Worm (Caenorhabditis elegans): Measurements from ENCODE around the gene F16H6.7.

- no peak for TF ChIP-seq nhr-21 (tag; optimal IDR thresholded peaks at IDR 0.05)
- no peak for TF ChIP-seq zag-1 (tag; optimal IDR thresholded peaks at IDR 0.05)
- no peak for TF ChIP-seq ztf-11 (tag; optimal IDR thresholded peaks at IDR 0.05)
- no peak for TF ChIP-seq nhr-11 (tag; optimal IDR thresholded peaks at IDR 0.05)
- TF ChIP-seq nhr-25 (tag; optimal IDR thresholded peaks at IDR 0.05) = no peak
- no peak for TF ChIP-seq skn-1 (tag; optimal IDR thresholded peaks at IDR 0.05)
- no peak for TF ChIP-seq nhr-129 (tag; optimal IDR thresholded peaks at IDR 0.05)
- TF ChIP-seq egl-27 (tag; optimal IDR thresholded peaks at IDR 0.05) = no peak
- no peak for TF ChIP-seq peb-1 (tag; optimal IDR thresholded peaks at IDR 0.05)
- no peak for TF ChIP-seq lin-39 (tag; optimal IDR thresholded peaks at IDR 0.05)
- no peak for TF ChIP-seq ama-1 (optimal IDR thresholded peaks at IDR 0.05)
- TF ChIP-seq elt-3 (tag; optimal IDR thresholded peaks at IDR 0.05) = no peak
- TF ChIP-seq elt-1 (tag; optimal IDR thresholded peaks at IDR 0.05) = no peak
Observed at ce11 chrV:18184910-18185309, 24.1 kb downstream of the F16H6.7 start, which contains the start of gene C31G12.3.
